Fruit fly (Drosophila melanogaster) whole organism, pupa: Measurements from ENCODE around the gene Snoo.

Experiments
- CG14655 ChIP-seq: fragments of 200-800 bp; sonication (Bioruptor generic); optimal IDR thresholded peaks from 3 replicates; lab custom pipeline; 2017; ENCODE audit warnings: mild to moderate bottlenecking, missing biosample characterization, missing genetic modification reagents, missing genetic modification characterization
- CG15710 ChIP-seq: fragments of 200-800 bp; sonication (Bioruptor generic); optimal IDR thresholded peaks from 2 replicates; lab custom pipeline; 2018; ENCODE audit warnings: missing biosample characterization, mild to moderate bottlenecking, missing genetic modification characterization, moderate library complexity
- CG17806 ChIP-seq: fragments of 200-800 bp; sonication (Bioruptor generic); optimal IDR thresholded peaks from 2 replicates; lab custom pipeline; 2018; ENCODE audit warnings: missing biosample characterization, mild to moderate bottlenecking, missing genetic modification characterization, moderate library complexity
- CG32121 ChIP-seq: fragments of 200-800 bp; sonication (Bioruptor generic); IDR thresholded peaks from 2 replicates; pipeline ENCODE4 v1.3.6; 2022; ENCODE audit warnings: missing biosample characterization, missing genetic modification characterization
- EcR ChIP-seq: fragments of 200-800 bp; sonication (Bioruptor generic); optimal IDR thresholded peaks from 3 replicates; lab custom pipeline; 2019; ENCODE audit warnings: missing biosample characterization, missing genetic modification characterization, mild to moderate bottlenecking, moderate library complexity, missing genetic modification reagents
- Pif1A ChIP-seq: fragments of 200-800 bp; sonication (Bioruptor generic); optimal IDR thresholded peaks from 3 replicates; lab custom pipeline; 2016; ENCODE audit warnings: missing biosample characterization, missing genetic modification characterization

DNA sequence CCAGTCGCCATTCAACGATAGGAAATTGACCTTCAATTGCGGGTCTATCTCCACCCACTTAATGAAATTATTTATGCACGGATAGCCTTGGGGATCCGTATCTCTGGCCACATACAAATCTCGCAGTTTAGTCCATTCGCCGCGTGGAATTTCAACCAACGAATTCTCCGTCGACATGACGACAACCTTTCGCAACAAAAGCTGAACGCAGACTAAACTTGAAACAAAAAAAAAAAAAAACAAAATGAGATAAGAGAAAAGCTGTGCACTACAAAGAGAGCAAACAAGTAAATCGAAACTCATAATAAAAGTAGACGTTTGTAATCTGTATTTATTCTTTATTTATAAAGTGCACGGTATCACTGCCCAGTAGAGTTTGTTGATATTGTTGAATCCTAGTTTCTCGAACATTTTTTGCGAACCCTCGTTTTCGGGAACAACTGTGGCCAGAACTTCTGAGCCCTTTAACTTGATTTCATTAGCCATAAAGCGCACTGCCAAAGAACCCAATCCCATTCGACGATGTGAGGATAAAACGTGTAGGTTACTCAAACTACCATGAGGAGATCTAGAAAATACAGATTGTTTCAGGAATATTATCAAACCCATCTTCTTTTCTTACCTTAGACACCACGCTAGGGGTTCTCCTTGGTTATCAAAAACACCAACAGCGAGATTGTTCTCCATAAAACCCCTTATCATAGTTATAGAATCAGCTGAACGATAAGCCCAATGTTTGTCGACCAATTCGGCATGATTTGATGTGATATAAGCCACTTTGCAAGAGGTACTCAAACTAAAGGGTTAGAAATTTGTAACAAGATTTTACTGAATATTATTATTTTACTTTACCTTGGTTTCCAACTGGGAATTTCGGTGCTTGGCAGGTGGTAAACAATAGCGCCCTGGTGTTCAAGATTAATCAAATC is 25.6 kb upstream of the Snoo start, which contains the start of gene CG12560:
- TF ChIP-seq EcR (GFP tag; lab: Kevin White, UChicago) (peak; percentile 47), Pif1A (GFP tag; lab: Kevin White, UChicago) (peak; percentile 45), CG17806 (tag; lab: Kevin White, UChicago) (no peak), CG15710 (tag; lab: Kevin White, UChicago) (peak; percentile 28), CG32121 (no peak), CG14655 (GFP tag; lab: Kevin White, UChicago) (no peak)
